Worm (Caenorhabditis elegans): Measurements from ENCODE around the gene pes-10.

pes-10 gene

DNA sequence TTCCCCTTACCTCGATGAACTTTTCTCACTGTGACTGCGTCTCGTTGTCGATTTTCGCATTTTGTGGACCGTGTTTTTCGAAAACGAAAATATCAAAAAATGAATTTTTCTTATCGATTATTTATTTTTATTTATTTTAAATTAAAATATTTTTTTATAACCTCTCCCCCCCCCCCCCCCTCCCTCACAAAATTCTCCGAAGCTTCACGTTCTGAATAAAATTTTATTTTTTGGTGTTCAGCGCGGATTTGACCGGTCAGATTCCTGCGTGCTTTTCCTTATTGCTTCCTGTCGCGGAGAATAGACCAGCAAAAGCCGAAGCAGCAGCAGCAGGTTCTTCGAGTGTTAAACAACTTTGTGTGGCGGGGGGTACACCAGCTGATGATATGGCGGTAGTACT lies 29.1 kb downstream of the pes-10 start, which contains the start of gene Y46G5A.22:
Gene Y46G5A.22, minus strand, starts transcription at position 101 of the 400 bp plus-strand sequence.
- no peak for TF ChIP-seq pqm-1 (tag; optimal IDR thresholded peaks at IDR 0.05)
- no peak for TF ChIP-seq fkh-2 (tag; optimal IDR thresholded peaks at IDR 0.05)
- no peak for TF ChIP-seq mml-1 (tag; optimal IDR thresholded peaks at IDR 0.05)
- TF ChIP-seq eor-1 (tag; optimal IDR thresholded peaks at IDR 0.05) = no peak
- no peak for TF ChIP-seq ztf-11 (tag; optimal IDR thresholded peaks at IDR 0.05)
- TF ChIP-seq egl-27 (tag; optimal IDR thresholded peaks at IDR 0.05) = no peak
- no peak for TF ChIP-seq nhr-25 (tag; optimal IDR thresholded peaks at IDR 0.05)
- no peak for TF ChIP-seq aly-2 (tag; optimal IDR thresholded peaks at IDR 0.05)
- TF ChIP-seq jun-1 (tag; optimal IDR thresholded peaks at IDR 0.05) = no peak
- no peak for TF ChIP-seq ceh-16 (tag; optimal IDR thresholded peaks at IDR 0.05)
- TF ChIP-seq lin-39 (tag; optimal IDR thresholded peaks at IDR 0.05) = no peak

DNA sequence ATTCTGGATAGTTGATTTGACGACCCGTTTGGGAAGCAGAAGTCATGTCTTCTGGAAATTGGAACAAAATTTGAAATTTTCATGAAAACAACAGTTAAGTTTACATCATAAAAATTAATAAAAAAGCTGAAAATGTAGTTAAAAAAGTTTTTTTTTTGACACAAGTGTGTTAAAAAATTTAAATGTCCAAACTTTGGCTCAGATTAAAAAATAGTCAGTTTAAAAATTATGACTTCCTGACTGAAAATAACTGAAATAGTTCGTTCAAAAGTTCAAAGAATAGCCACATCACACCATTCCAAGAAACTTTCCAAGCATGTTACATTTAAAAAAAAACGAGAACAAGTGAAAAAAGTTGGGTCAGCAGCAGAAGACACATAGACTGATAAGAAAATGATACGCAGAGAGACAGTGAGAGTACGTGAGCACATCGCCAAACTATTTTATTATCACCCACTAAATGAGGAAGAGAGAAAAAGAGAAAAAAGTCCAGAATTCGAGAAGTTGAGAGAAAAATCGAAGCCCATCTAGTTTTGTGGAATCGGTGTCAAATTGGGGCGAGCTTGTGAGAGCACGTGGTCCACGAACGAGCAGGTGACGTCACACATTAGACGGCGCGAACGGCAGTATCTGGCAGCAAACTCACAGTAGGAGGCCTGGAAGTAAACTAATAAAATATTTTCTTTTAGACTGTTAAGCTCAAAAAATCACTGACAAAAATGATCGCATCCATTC lies 31.1 kb downstream of the pes-10 start, which contains the start of gene acl-7:
Gene acl-7, minus strand, starts transcription at position 51 of the 735 bp plus-strand sequence.
- TF ChIP-seq pqm-1 (tag; optimal IDR thresholded peaks at IDR 0.05) = peak; percentile 39
- peak; percentile 76 for TF ChIP-seq elt-2 (tag; optimal IDR thresholded peaks at IDR 0.05)
- TF ChIP-seq nhr-12 (tag; optimal IDR thresholded peaks at IDR 0.05) = no peak

DNA sequence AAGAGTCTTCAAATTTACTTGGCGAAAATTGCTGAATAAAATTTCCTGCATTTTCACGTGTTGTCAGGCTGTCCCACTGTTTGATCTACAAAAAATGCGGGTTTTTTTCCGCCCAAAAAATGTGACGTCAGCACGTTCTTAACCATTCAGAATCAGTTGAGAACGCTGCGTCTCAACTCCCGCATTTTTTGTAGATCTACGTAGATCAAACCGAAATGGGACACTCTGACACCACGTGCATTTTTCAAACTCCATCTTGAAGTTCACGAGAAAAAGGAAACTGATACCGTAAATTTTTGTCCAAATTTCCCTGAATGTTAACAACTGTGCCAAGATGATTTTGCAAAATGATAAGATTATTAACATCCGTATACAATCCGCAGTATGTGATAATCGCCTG lies 34.4 kb downstream of the pes-10 start:
- no peak for TF ChIP-seq pqm-1 (tag; optimal IDR thresholded peaks at IDR 0.05)
- no peak for TF ChIP-seq ceh-9 (tag; optimal IDR thresholded peaks at IDR 0.05)
- TF ChIP-seq elt-3 (tag; optimal IDR thresholded peaks at IDR 0.05) = no peak
- no peak for TF ChIP-seq sea-2 (GFP tag; optimal IDR thresholded peaks at IDR 0.05)
- no peak for TF ChIP-seq fos-1 (tag; optimal IDR thresholded peaks at IDR 0.05)
- TF ChIP-seq nhr-237 (tag; optimal IDR thresholded peaks at IDR 0.05) = no peak
- no peak for TF ChIP-seq nfya-1 (tag; optimal IDR thresholded peaks at IDR 0.05; ENCODE audit: insufficient read depth)

DNA sequence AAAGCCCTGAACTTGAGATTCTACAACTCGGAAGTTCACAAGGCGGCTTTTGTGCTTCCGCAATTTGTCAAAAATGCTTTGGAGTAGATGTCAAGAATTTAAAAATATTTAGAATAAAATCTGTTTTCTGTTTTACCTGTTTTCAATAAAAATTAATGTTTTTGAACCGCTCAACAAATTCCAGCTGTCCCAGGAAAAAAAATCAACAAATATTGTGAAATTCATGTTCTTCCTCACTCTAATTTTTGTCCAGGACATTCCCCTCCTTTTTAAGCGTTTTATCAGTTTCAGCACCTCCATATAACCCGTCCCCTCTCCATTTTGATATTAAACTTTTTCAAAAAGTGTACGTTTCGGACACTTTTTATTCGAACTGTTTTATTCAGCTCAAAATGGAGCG lies 36.9 kb downstream of the pes-10 start, which contains the start of gene Y46G5A.20:
Gene Y46G5A.20, plus strand, starts transcription at position 301 of the 400 bp plus-strand sequence.
- TF ChIP-seq jun-1 (tag; optimal IDR thresholded peaks at IDR 0.05) (no peak), ZK546.5 (tag; optimal IDR thresholded peaks at IDR 0.05) (no peak), nfya-1 (tag; optimal IDR thresholded peaks at IDR 0.05; ENCODE audit: insufficient read depth) (no peak), nhr-23 (tag; optimal IDR thresholded peaks at IDR 0.05) (no peak), pha-4 (tag; optimal IDR thresholded peaks at IDR 0.05) (peak; percentile 14), elt-2 (tag; optimal IDR thresholded peaks at IDR 0.05) (peak; percentile 9), nhr-237 (tag; optimal IDR thresholded peaks at IDR 0.05) (no peak), pqm-1 (tag; optimal IDR thresholded peaks at IDR 0.05) (peak; percentile 5)

DNA sequence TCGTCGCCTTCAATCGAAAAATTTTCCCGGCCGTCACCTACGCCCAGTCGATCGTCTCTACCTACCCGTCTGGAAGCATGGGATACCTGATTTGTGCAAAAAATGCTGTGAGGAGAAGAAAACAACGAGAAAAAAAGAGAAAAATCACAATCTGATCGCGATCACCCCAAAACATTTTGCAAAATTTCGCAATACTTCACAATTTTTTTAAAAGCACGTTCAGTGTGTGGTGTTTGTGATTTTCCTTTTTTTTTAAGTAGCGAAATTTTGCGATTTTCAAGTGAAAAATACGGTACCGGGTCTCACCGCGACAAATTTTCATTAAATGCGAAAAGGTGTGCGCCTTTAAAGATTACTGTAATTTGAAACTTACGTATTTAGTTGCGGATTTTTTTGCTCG lies 37.9 kb downstream of the pes-10 start:
- no peak for TF ChIP-seq lin-15B (tag; optimal IDR thresholded peaks at IDR 0.05)
- TF ChIP-seq snpc-4 (tag; optimal IDR thresholded peaks at IDR 0.05) = no peak
- TF ChIP-seq zag-1 (tag; optimal IDR thresholded peaks at IDR 0.05) = no peak
- no peak for TF ChIP-seq nhr-23 (tag; optimal IDR thresholded peaks at IDR 0.05)

DNA sequence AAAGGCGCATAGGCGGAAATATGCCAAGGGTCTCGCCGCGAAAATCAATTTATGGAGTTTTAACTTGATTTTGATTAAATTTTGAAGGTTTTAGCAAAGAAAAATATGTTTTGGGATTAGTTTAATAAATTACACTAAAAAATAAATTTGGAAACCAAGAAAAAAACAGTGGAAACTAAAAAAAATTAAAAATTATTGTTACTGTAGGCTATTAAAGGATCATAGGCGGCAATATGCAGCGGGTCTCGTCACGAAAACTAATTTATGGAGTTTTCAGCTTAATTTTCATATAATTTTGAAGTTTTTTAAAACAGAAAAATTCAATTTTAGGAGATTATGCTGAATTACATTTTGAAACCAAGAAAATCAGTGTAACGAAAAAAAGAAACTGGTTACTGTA lies 38.9 kb downstream of the pes-10 start:
- TF ChIP-seq fos-1 (tag; optimal IDR thresholded peaks at IDR 0.05) = no peak
- TF ChIP-seq daf-12 (tag; optimal IDR thresholded peaks at IDR 0.05) = no peak
- TF ChIP-seq zag-1 (tag; optimal IDR thresholded peaks at IDR 0.05) = no peak
- no peak for TF ChIP-seq aly-2 (tag; optimal IDR thresholded peaks at IDR 0.05)
- TF ChIP-seq snpc-4 (tag; optimal IDR thresholded peaks at IDR 0.05) = no peak
- TF ChIP-seq R02D3.7 (tag; optimal IDR thresholded peaks at IDR 0.05) = no peak
- no peak for TF ChIP-seq ceh-16 (tag; optimal IDR thresholded peaks at IDR 0.05)
- no peak for TF ChIP-seq pha-4 (tag; optimal IDR thresholded peaks at IDR 0.05)
- TF ChIP-seq tbx-2 (tag; optimal IDR thresholded peaks at IDR 0.05) = no peak
- TF ChIP-seq hmg-11 (tag; optimal IDR thresholded peaks at IDR 0.05) = no peak
- TF ChIP-seq ceh-9 (tag; optimal IDR thresholded peaks at IDR 0.05) = no peak
- TF ChIP-seq ztf-11 (tag; optimal IDR thresholded peaks at IDR 0.05) = no peak
